Worm (Caenorhabditis elegans) whole organism, mixed stage, embryonic: Measurements from ENCODE around the gene lrx-1.

Experiments used
- M03D4.4 ChIP-seq: sonication (generic microtip); optimal IDR thresholded peaks from 2 replicates; lab custom pipeline; 2017; ENCODE audit warnings: mild to moderate bottlenecking, missing genetic modification characterization, missing compliant biosample characterization
- bed-3 ChIP-seq: fragments of 200-800 bp; sonication (Bioruptor generic); optimal IDR thresholded peaks from 3 replicates; lab custom pipeline; 2018; ENCODE audit warnings: mild to moderate bottlenecking, missing genetic modification characterization, moderate library complexity, missing compliant biosample characterization
- blmp-1 ChIP-seq: fragments of 150-350 bp; optimal IDR thresholded peaks from 2 replicates; lab custom pipeline; 2014; ENCODE audit warnings: missing biosample characterization, missing genetic modification characterization
- ceh-39 ChIP-seq: fragments of 150-350 bp; optimal IDR thresholded peaks from 2 replicates; lab custom pipeline; 2014; ENCODE audit warnings: missing biosample characterization, missing genetic modification characterization
- ceh-43 ChIP-seq: fragments of 200-800 bp; sonication (Bioruptor generic); optimal IDR thresholded peaks from 2 replicates; lab custom pipeline; 2018; ENCODE audit warnings: mild to moderate bottlenecking, missing genetic modification characterization, moderate library complexity, missing compliant biosample characterization
- ceh-83 ChIP-seq: fragments of 200-800 bp; sonication (Bioruptor generic); optimal IDR thresholded peaks from 2 replicates; lab custom pipeline; 2018; ENCODE audit warnings: mild to moderate bottlenecking, missing genetic modification characterization, missing compliant biosample characterization
- ces-1 ChIP-seq: fragments of 150-350 bp; optimal IDR thresholded peaks from 2 replicates; lab custom pipeline; 2014; ENCODE audit warnings: missing biosample characterization, missing genetic modification reagents, missing genetic modification characterization
- cnd-1 ChIP-seq: fragments of 200-800 bp; sonication (Bioruptor generic); optimal IDR thresholded peaks from 2 replicates; lab custom pipeline; 2018; ENCODE audit warnings: mild to moderate bottlenecking, missing genetic modification characterization, missing compliant biosample characterization
- elt-1 ChIP-seq: sonication (generic microtip); optimal IDR thresholded peaks from 2 replicates; lab custom pipeline; 2017; ENCODE audit warnings: missing genetic modification characterization, mild to moderate bottlenecking, missing compliant biosample characterization, antibody characterized with exemption, moderate library complexity, borderline replicate concordance; ENCODE audit not compliant: insufficient read depth
- elt-3 ChIP-seq: fragments of 150-350 bp; optimal IDR thresholded peaks from 2 replicates; lab custom pipeline; 2014; ENCODE audit warnings: missing biosample characterization, missing genetic modification characterization
- flh-1 ChIP-seq: fragments of 200-800 bp; sonication (Bioruptor generic); optimal IDR thresholded peaks from 2 replicates; lab custom pipeline; 2018; ENCODE audit warnings: mild to moderate bottlenecking, missing genetic modification characterization, moderate library complexity, missing compliant biosample characterization
- hlh-1 ChIP-seq: fragments of 150-350 bp; optimal IDR thresholded peaks from 2 replicates; lab custom pipeline; 2014; ENCODE audit warnings: missing biosample characterization, missing genetic modification reagents, missing genetic modification characterization
- lin-32 ChIP-seq: fragments of 200-800 bp; sonication (Bioruptor generic); optimal IDR thresholded peaks from 2 replicates; lab custom pipeline; 2018; ENCODE audit warnings: mild to moderate bottlenecking, missing genetic modification characterization, missing compliant biosample characterization
- lsy-2 ChIP-seq: fragments of 150-350 bp; optimal IDR thresholded peaks from 2 replicates; lab custom pipeline; 2014; ENCODE audit warnings: missing biosample characterization, missing genetic modification characterization
- mab-5 ChIP-seq: fragments of 150-350 bp; optimal IDR thresholded peaks from 2 replicates; lab custom pipeline; 2014; ENCODE audit warnings: missing biosample characterization, missing genetic modification characterization
- mep-1 ChIP-seq: fragments of 150-350 bp; optimal IDR thresholded peaks from 2 replicates; lab custom pipeline; 2017; ENCODE audit warnings: missing biosample characterization, missing genetic modification reagents, missing genetic modification characterization, inconsistent platforms
- mls-2 ChIP-seq: sonication (generic microtip); optimal IDR thresholded peaks from 2 replicates; lab custom pipeline; 2016; ENCODE audit warnings: mild to moderate bottlenecking, missing genetic modification characterization, moderate library complexity, missing compliant biosample characterization
- nhr-12 ChIP-seq: fragments of 150-350 bp; optimal IDR thresholded peaks from 2 replicates; lab custom pipeline; 2014; ENCODE audit warnings: missing biosample characterization, missing genetic modification characterization
- nhr-2 ChIP-seq: fragments of 150-350 bp; optimal IDR thresholded peaks from 2 replicates; lab custom pipeline; 2014; ENCODE audit warnings: missing biosample characterization, missing genetic modification characterization
- nhr-28 ChIP-seq: fragments of 150-350 bp; optimal IDR thresholded peaks from 2 replicates; lab custom pipeline; 2014; ENCODE audit warnings: missing biosample characterization, missing genetic modification characterization
- nhr-76 ChIP-seq: sonication (generic microtip); optimal IDR thresholded peaks from 2 replicates; lab custom pipeline; 2017; ENCODE audit warnings: missing biosample characterization, missing genetic modification characterization
- pha-4 ChIP-seq: fragments of 150-350 bp; optimal IDR thresholded peaks from 2 replicates; lab custom pipeline; 2018; ENCODE audit warnings: missing biosample characterization, missing genetic modification reagents, missing genetic modification characterization
- sem-2 ChIP-seq: fragments of 200-800 bp; sonication (Bioruptor generic); optimal IDR thresholded peaks from 2 replicates; lab custom pipeline; 2018; ENCODE audit warnings: mild to moderate bottlenecking, missing genetic modification characterization, missing compliant biosample characterization
- snpc-4 ChIP-seq: fragments of 150-350 bp; optimal IDR thresholded peaks from 2 replicates; lab custom pipeline; 2014; ENCODE audit warnings: missing biosample characterization, missing genetic modification characterization
- sptf-1 ChIP-seq: sonication (generic microtip); optimal IDR thresholded peaks from 2 replicates; lab custom pipeline; 2017; ENCODE audit warnings: mild to moderate bottlenecking, missing genetic modification characterization, moderate library complexity, missing compliant biosample characterization
- tbx-8 ChIP-seq: fragments of 200-800 bp; sonication (Bioruptor generic); optimal IDR thresholded peaks from 2 replicates; lab custom pipeline; 2018; ENCODE audit warnings: mild to moderate bottlenecking, missing genetic modification characterization, moderate library complexity, missing compliant biosample characterization
- unc-120 ChIP-seq: sonication (generic microtip); optimal IDR thresholded peaks from 2 replicates; lab custom pipeline; 2017; ENCODE audit warnings: missing genetic modification characterization, missing compliant biosample characterization; ENCODE audit not compliant: poor library complexity, severe bottlenecking
- unc-62 ChIP-seq: fragments of 150-350 bp; optimal IDR thresholded peaks from 2 replicates; lab custom pipeline; 2014; ENCODE audit warnings: missing biosample characterization, missing genetic modification reagents, missing genetic modification characterization
- zip-8 ChIP-seq: fragments of 150-350 bp; optimal IDR thresholded peaks from 2 replicates; lab custom pipeline; 2014; ENCODE audit warnings: missing biosample characterization, missing genetic modification characterization
- ztf-11 ChIP-seq: fragments of 150-350 bp; optimal IDR thresholded peaks from 2 replicates; lab custom pipeline; 2014; ENCODE audit warnings: missing biosample characterization, missing genetic modification characterization

lrx-1 gene

DNA sequence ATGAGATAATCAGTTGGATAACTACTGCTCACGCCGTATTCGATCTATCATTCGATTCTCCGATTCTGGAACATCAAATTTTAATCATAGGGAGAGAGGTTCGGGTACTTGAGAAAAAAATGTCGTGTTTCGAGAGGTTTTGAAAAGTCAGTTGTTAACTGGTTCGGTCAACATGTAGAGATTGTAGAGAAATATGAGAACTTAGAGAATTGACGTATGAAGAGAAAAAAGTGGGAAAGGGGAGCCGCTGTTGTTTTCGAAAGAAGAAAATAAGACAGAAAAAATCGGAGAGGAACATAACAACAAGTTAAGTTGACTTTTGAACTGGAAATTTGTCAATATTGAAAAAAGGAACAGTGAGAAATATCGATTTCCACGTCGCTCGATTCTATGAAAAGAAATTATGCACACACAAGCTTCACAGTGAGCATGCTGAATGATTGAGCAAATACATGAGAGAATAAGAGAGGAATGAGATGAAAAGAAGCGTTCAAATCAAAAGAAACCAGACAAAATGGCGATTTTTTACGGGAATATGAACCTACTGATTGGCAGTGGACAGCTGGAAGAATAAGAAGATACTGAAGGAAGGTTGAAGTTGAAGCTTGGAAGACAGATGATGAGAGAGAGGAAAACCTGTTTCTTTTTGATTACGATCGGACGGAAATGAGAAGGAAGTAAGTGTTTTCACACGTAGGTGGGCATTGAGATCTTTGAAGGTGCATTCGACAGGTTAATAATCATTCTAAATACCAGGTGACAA lies 7.2 kb upstream of the lrx-1 start, which contains the start of the genes T04H1.13, slfl-5 and rad-50:
Gene T04H1.13, minus strand, starts transcription at position 51 of the 763 bp plus-strand sequence.
Gene slfl-5, minus strand, starts transcription at position 65 of the 763 bp plus-strand sequence.
Gene rad-50, plus strand, starts transcription at position 667 of the 763 bp plus-strand sequence.
- no peak for TF ChIP-seq elt-3 (tag; lab: Kevin White, UChicago)
- no peak for TF ChIP-seq mls-2 (tag; lab: Kevin White, UChicago)
- TF ChIP-seq unc-62 (GFP tag; lab: Kevin White, UChicago), result no peak
- TF ChIP-seq blmp-1 (tag; lab: Kevin White, UChicago), result no peak
- TF ChIP-seq nhr-28 (tag; lab: Kevin White, UChicago), result no peak
- TF ChIP-seq bed-3 (GFP tag; lab: Kevin White, UChicago), result no peak
- no peak for TF ChIP-seq pha-4 (tag; lab: Kevin White, UChicago)
- no peak for TF ChIP-seq tbx-8
- TF ChIP-seq ces-1 (GFP tag; lab: Kevin White, UChicago), result no peak
- no peak for TF ChIP-seq elt-1 (tag; lab: Kevin White, UChicago)
- no peak for TF ChIP-seq sem-2 (GFP tag; lab: Kevin White, UChicago)
- TF ChIP-seq sptf-1 (tag; lab: Kevin White, UChicago), result no peak
- TF ChIP-seq cnd-1 (tag; lab: Kevin White, UChicago), result no peak
- TF ChIP-seq snpc-4 (tag; lab: Kevin White, UChicago), result no peak
- TF ChIP-seq mep-1 (tag; lab: Kevin White, UChicago), result no peak
- TF ChIP-seq hlh-1, result no peak
- no peak for TF ChIP-seq lsy-2 (tag; lab: Kevin White, UChicago)

DNA sequence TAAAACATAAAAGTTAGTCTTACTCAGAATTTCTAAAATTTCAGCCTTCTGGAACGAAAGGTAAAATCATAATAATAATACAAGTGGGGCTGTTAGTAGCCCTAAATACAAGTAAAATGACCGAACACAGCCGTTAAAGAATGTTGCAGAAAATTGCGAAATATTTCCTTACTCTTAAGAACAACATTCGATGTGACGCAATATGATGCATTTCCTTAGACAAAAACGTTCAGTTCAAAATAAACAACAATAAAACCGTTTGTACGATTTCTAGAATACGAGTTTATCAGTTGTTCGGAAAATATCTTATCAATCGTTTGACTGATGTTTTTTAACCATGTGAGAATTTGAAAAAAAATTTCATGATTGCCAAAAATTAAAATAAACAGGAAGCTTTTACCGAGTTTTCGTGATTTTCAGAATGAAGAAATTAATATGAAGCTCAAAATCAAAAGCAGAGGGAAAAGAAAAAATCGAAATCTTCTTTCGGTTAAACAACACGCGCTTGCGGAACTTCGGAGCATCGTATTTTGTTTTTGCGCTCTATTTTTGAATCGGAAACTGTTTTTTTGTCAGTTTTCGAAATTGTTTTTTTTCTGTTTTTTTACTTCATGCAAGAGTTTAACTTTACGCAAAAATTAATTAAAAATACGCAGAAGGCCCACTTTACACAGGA lies 6.5 kb upstream of the lrx-1 start:
- TF ChIP-seq zip-8 (tag; lab: Kevin White, UChicago), result peak; percentile 56
- no peak for TF ChIP-seq lin-32
- no peak for TF ChIP-seq M03D4.4

DNA sequence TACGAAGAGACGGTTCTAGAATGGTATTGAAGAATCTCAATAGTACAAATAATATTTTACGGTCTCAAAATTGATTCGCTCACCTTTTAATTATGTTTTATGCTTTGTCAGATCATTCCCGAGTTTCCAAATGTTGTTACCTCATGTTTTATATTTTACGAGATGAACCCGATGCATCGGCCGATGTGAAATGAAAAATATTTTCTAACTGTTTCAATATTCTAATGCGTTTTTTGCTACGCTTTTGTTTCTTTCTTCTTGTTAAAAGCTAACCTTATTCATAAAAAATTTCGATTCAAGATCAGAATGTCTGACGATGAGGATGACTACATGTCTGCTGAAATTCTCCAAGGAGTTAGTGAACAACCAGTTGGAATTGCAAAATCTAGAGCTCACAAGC lies 1.3 kb upstream of the lrx-1 start, which contains the start of gene T04H1.5:
Gene T04H1.5, plus strand, starts transcription at position 301 of the 400 bp plus-strand sequence.
- TF ChIP-seq hlh-1 (no peak), nhr-76 (no peak), ceh-43 (no peak), cnd-1 (tag; lab: Kevin White, UChicago) (no peak), ceh-83 (no peak), bed-3 (GFP tag; lab: Kevin White, UChicago) (no peak), sem-2 (GFP tag; lab: Kevin White, UChicago) (no peak), flh-1 (GFP tag; lab: Kevin White, UChicago) (no peak), snpc-4 (tag; lab: Kevin White, UChicago) (no peak), pha-4 (tag; lab: Kevin White, UChicago) (no peak), unc-62 (GFP tag; lab: Kevin White, UChicago) (no peak), mls-2 (tag; lab: Kevin White, UChicago) (no peak), nhr-2 (tag; lab: Kevin White, UChicago) (no peak), unc-120 (tag; lab: Kevin White, UChicago) (no peak), M03D4.4 (no peak), lin-32 (no peak), ztf-11 (tag; lab: Kevin White, UChicago) (no peak)
- TF ChIP-seq, all 35 proteins: peak for 0

DNA sequence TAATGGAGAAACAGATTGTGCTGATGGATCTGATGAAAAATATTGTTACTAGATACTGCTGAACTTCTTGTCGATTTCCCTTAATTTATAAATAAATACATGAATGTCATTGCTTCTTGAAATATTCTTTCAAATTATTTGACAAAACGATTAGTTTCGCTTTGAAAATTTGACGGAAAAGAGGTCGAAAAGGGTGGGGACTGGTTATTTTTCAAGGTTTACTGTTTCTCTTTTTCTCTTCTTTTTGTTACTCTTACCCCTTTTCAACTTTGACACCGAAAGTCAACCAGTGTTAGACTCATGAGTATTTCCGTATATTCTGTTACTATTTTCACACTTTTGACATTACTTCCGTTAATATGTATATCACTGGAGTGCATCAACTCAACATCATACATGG lies 3.0 kb downstream of the lrx-1 start, which contains the start of gene T04H1.12:
Gene T04H1.12, plus strand, starts transcription at position 301 of the 400 bp plus-strand sequence.
- TF ChIP-seq blmp-1 (tag; lab: Kevin White, UChicago) (no peak), lin-32 (no peak), snpc-4 (tag; lab: Kevin White, UChicago) (no peak), hlh-1 (no peak), nhr-2 (tag; lab: Kevin White, UChicago) (no peak), unc-62 (GFP tag; lab: Kevin White, UChicago) (no peak), mab-5 (no peak), nhr-12 (tag; lab: Kevin White, UChicago) (no peak), ceh-39 (no peak), nhr-76 (no peak)
- TF ChIP-seq, all 35 proteins: peak for 0
